Fruit fly (Drosophila melanogaster): ENCODE measurements around the gene CG43335.

DNA sequence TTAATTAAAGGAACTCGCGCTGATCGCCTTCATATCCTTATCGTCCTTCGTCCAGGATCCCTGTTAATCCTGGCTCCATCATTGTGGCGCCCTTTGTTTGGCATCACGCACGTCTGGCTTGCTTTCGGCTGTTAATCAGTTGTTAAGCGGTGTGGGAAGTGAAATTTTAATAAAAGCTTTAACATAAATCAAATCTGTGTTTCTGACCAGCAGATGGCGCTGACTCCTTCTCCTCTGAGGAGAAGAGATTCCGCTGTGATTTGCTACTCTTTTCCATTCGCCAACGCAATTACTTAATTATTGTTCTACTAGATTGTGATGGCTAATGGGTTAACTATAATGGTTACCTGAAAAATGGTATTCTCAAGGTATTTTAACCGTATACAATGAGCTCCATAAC is 5.2 kb upstream of the CG43335 start:
- TF ChIP-seq insv (optimal IDR thresholded peaks at IDR 0.05) (no peak), Myc (optimal IDR thresholded peaks at IDR 0.05) (no peak), psq (optimal IDR thresholded peaks at IDR 0.05) (no peak)

All from Kc167 (cell line).